Fruit fly (Drosophila melanogaster): Measurements from ENCODE around the gene stai.

stai gene

DNA sequence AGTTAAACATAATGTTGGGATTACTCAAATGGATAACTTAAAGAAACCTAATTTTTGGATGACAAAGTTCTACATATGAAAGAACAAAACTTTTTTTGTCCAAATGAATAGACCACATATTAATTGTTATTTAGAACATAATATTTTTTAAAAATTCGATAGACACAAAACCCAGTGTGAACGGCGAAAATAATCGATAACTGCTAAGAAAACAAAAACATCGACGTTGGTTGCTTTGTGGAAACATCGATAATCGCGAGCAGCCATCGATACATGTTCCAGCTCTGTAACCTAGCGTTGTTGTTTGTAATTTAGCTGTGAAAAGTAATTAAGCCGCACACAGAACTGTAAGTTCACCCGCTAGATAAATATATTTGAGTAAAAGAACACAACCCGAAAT, 49.6 kb upstream of the stai start, which contains the start of gene CG9135 (continued):
- no peak for TF ChIP-seq Xrp1 (GFP tag; IDR thresholded peaks at IDR 0.05)
- no peak for TF ChIP-seq toy (GFP tag; IDR thresholded peaks at IDR 0.05)
- no peak for TF ChIP-seq chif (GFP tag; optimal IDR thresholded peaks at IDR 0.05)
- TF ChIP-seq Adf1 (GFP tag; IDR thresholded peaks at IDR 0.05): no peak
- peak; percentile 50; the same call in 1 of the 2 replicates for TF ChIP-seq sob (GFP tag; IDR thresholded peaks at IDR 0.05)
- TF ChIP-seq CG17385 (GFP tag; optimal IDR thresholded peaks at IDR 0.05): no peak
- TF ChIP-seq CG2678 (tag; optimal IDR thresholded peaks at IDR 0.05): no peak
- no peak for TF ChIP-seq Abd-B (GFP tag; optimal IDR thresholded peaks at IDR 0.05)
- peak; percentile 78 for TF ChIP-seq stwl (tag; optimal IDR thresholded peaks at IDR 0.05)
- peak; percentile 99 for TF ChIP-seq unc-4 (GFP tag; IDR thresholded peaks at IDR 0.05; ENCODE audit: partially characterized antibody)
- peak; percentile 99 for TF ChIP-seq HLH4C (GFP tag; IDR thresholded peaks at IDR 0.05; ENCODE audit: partially characterized antibody)
- TF ChIP-seq sna (GFP tag; IDR thresholded peaks at IDR 0.05; ENCODE audit: partially characterized antibody): peak; percentile 98
- TF ChIP-seq nau (GFP tag; optimal IDR thresholded peaks at IDR 0.05): no peak
- TF ChIP-seq CG31224 (GFP tag; IDR thresholded peaks at IDR 0.05): no peak
- no peak for TF ChIP-seq CG11723 (GFP tag; optimal IDR thresholded peaks at IDR 0.05)
- peak; percentile 98 for TF ChIP-seq hbn (GFP tag; IDR thresholded peaks at IDR 0.05; ENCODE audit: partially characterized antibody)
- TF ChIP-seq Mes4 (GFP tag; optimal IDR thresholded peaks at IDR 0.05): no peak
- TF ChIP-seq CG6689 (GFP tag; IDR thresholded peaks at IDR 0.05): no peak
- TF ChIP-seq HLHmδ (GFP tag; optimal IDR thresholded peaks at IDR 0.05): no peak
- TF ChIP-seq nmo (GFP tag; optimal IDR thresholded peaks at IDR 0.05): peak; percentile 36
- peak; percentile 100 for TF ChIP-seq Dref (GFP tag; IDR thresholded peaks at IDR 0.05)
- TF ChIP-seq CG17359 (tag; optimal IDR thresholded peaks at IDR 0.05): no peak
- TF ChIP-seq CG4617 (GFP tag; optimal IDR thresholded peaks at IDR 0.05; ENCODE audit: borderline replicate concordance): peak; percentile 14
- TF ChIP-seq ssp (GFP tag; IDR thresholded peaks at IDR 0.05): peak; percentile 84
- TF ChIP-seq fd102C (GFP tag; optimal IDR thresholded peaks at IDR 0.05): no peak
- TF ChIP-seq org-1 (GFP tag; optimal IDR thresholded peaks at IDR 0.05): no peak
- no peak for TF ChIP-seq CG14014 (GFP tag; IDR thresholded peaks at IDR 0.05)
- TF ChIP-seq mld (GFP tag; IDR thresholded peaks at IDR 0.05; ENCODE audit: partially characterized antibody): peak; percentile 99
- TF ChIP-seq Awh (GFP tag; IDR thresholded peaks at IDR 0.05): no peak
- TF ChIP-seq CG16813 (GFP tag; IDR thresholded peaks at IDR 0.05; ENCODE audit: partially characterized antibody): peak; percentile 99
- TF ChIP-seq Hmr (GFP tag; optimal IDR thresholded peaks at IDR 0.05): no peak
- TF ChIP-seq wdn (GFP tag; IDR thresholded peaks at IDR 0.05): no peak
- TF ChIP-seq Rx (GFP tag; IDR thresholded peaks at IDR 0.05): no peak
- TF ChIP-seq CG8924 (tag; optimal IDR thresholded peaks at IDR 0.05): no peak
- no peak for TF ChIP-seq otp (GFP tag; IDR thresholded peaks at IDR 0.05)
- TF ChIP-seq D19A (tag; optimal IDR thresholded peaks at IDR 0.05): no peak
- peak; percentile 99 for TF ChIP-seq zen2 (GFP tag; IDR thresholded peaks at IDR 0.05; ENCODE audit: partially characterized antibody)
- TF ChIP-seq Poxn (GFP tag; IDR thresholded peaks at IDR 0.05): no peak
- no peak for TF ChIP-seq HmgD (GFP tag; optimal IDR thresholded peaks at IDR 0.05)
- peak; percentile 28; the same call in 1 of the 2 replicates for TF ChIP-seq CG6272 (GFP tag; IDR thresholded peaks at IDR 0.05)
- peak; percentile 9 for TF ChIP-seq Fer3 (tag; optimal IDR thresholded peaks at IDR 0.05)
- no peak for TF ChIP-seq CG6813 (GFP tag; optimal IDR thresholded peaks at IDR 0.05)
- TF ChIP-seq CG10654 (GFP tag; optimal IDR thresholded peaks at IDR 0.05): no peak
- no peak for TF ChIP-seq trh (GFP tag; optimal IDR thresholded peaks at IDR 0.05)
- peak; percentile 70 for TF ChIP-seq Dp (GFP tag; optimal IDR thresholded peaks at IDR 0.05)
- no peak for TF ChIP-seq gcm (GFP tag; optimal IDR thresholded peaks at IDR 0.05)
- no peak for TF ChIP-seq repo (GFP tag; optimal IDR thresholded peaks at IDR 0.05)
- peak; percentile 93 for TF ChIP-seq CG2116 (GFP tag; optimal IDR thresholded peaks at IDR 0.05)
- peak; percentile 98 for TF ChIP-seq Scr (GFP tag; IDR thresholded peaks at IDR 0.05; ENCODE audit: partially characterized antibody)
- peak; percentile 99 for TF ChIP-seq ato (GFP tag; IDR thresholded peaks at IDR 0.05; ENCODE audit: partially characterized antibody)

All from whole organism, embryonic.